Fruit fly (Drosophila melanogaster) whole organism, embryonic: ENCODE results near the gene Crtc.

Experiments
- Aef1 ChIP-seq: fragments of 200-800 bp; sonication (Bioruptor generic); IDR thresholded peaks from 3 replicates; pipeline ENCODE4 v1.3.6; 2022; ENCODE audit warnings: missing biosample characterization, missing genetic modification characterization
- BtbVII ChIP-seq: fragments of 200-800 bp; sonication (Bioruptor generic); optimal IDR thresholded peaks from 3 replicates; lab custom pipeline; 2017; ENCODE audit warnings: missing biosample characterization, mild to moderate bottlenecking, missing genetic modification characterization
- CG1024 ChIP-seq: fragments of 200-800 bp; sonication (Bioruptor generic); IDR thresholded peaks from 2 replicates; pipeline ENCODE4 v1.3.6; 2022; ENCODE audit warnings: missing biosample characterization, missing genetic modification characterization
- CG10366 ChIP-seq: fragments of 200-800 bp; sonication (Bioruptor generic); IDR thresholded peaks from 2 replicates; pipeline ENCODE4 v1.3.6; 2022; ENCODE audit warnings: missing biosample characterization, missing genetic modification characterization
- CG11085 ChIP-seq: fragments of 200-800 bp; sonication (Bioruptor generic); IDR thresholded peaks from 2 replicates; pipeline ENCODE4 v1.3.6; 2022; ENCODE audit warnings: missing biosample characterization, missing genetic modification characterization
- CG11398 ChIP-seq: fragments of 200-800 bp; sonication (Bioruptor generic); optimal IDR thresholded peaks from 2 replicates; lab custom pipeline; 2016; ENCODE audit warnings: missing biosample characterization, missing genetic modification characterization
- CG12071 ChIP-seq: fragments of 200-800 bp; sonication (Bioruptor generic); optimal IDR thresholded peaks from 3 replicates; lab custom pipeline; 2018; ENCODE audit warnings: missing biosample characterization, mild to moderate bottlenecking, missing genetic modification characterization
- CG1233 ChIP-seq: fragments of 200-800 bp; sonication (Bioruptor generic); optimal IDR thresholded peaks from 4 replicates; lab custom pipeline; 2018; ENCODE audit warnings: missing biosample characterization, mild to moderate bottlenecking, missing genetic modification characterization
- CG12391 ChIP-seq: fragments of 200-800 bp; sonication (Bioruptor generic); optimal IDR thresholded peaks from 3 replicates; lab custom pipeline; 2018; ENCODE audit warnings: missing biosample characterization, mild to moderate bottlenecking, missing genetic modification characterization, moderate library complexity
- CG15269 ChIP-seq: fragments of 200-800 bp; sonication (Bioruptor generic); optimal IDR thresholded peaks from 2 replicates; lab custom pipeline; 2018; ENCODE audit warnings: missing biosample characterization, mild to moderate bottlenecking, missing genetic modification characterization, moderate library complexity
- CG15479 ChIP-seq: fragments of 200-800 bp; sonication (Bioruptor generic); optimal IDR thresholded peaks from 3 replicates; lab custom pipeline; 2019; ENCODE audit warnings: missing biosample characterization, mild to moderate bottlenecking, missing genetic modification characterization, moderate library complexity
- CG15696 ChIP-seq: fragments of 200-800 bp; sonication (Bioruptor generic); optimal IDR thresholded peaks from 2 replicates; lab custom pipeline; 2019; ENCODE audit warnings: missing biosample characterization, mild to moderate bottlenecking, missing genetic modification characterization, moderate library complexity
- CG1603 ChIP-seq: fragments of 200-800 bp; sonication (Bioruptor generic); optimal IDR thresholded peaks from 2 replicates; lab custom pipeline; 2019; ENCODE audit warnings: missing biosample characterization, mild to moderate bottlenecking, missing genetic modification characterization, moderate library complexity
- CG17359 ChIP-seq: fragments of 200-800 bp; sonication (Bioruptor generic); optimal IDR thresholded peaks from 3 replicates; lab custom pipeline; 2018; ENCODE audit warnings: missing biosample characterization, mild to moderate bottlenecking, missing genetic modification characterization, moderate library complexity
- CG18476 ChIP-seq: fragments of 200-800 bp; sonication (Bioruptor generic); optimal IDR thresholded peaks from 2 replicates; lab custom pipeline; 2016; ENCODE audit warnings: missing biosample characterization, mild to moderate bottlenecking, missing genetic modification characterization
- CG2120 ChIP-seq: fragments of 200-800 bp; sonication (Bioruptor generic); optimal IDR thresholded peaks from 3 replicates; lab custom pipeline; 2016; ENCODE audit warnings: missing biosample characterization, missing genetic modification characterization
- CG30431 ChIP-seq: fragments of 200-800 bp; sonication (Bioruptor generic); optimal IDR thresholded peaks from 2 replicates; lab custom pipeline; 2017; ENCODE audit warnings: missing biosample characterization, missing genetic modification characterization
- CG34376 ChIP-seq: fragments of 200-800 bp; sonication (Bioruptor generic); optimal IDR thresholded peaks from 2 replicates; lab custom pipeline; 2018; ENCODE audit warnings: missing biosample characterization, mild to moderate bottlenecking, missing genetic modification characterization
- CG3995 ChIP-seq: fragments of 200-800 bp; sonication (Bioruptor generic); optimal IDR thresholded peaks from 3 replicates; lab custom pipeline; 2016; ENCODE audit warnings: missing biosample characterization, missing genetic modification characterization
- CG7271 ChIP-seq: fragments of 200-800 bp; sonication (Bioruptor generic); optimal IDR thresholded peaks from 2 replicates; lab custom pipeline; 2018; ENCODE audit warnings: missing biosample characterization, mild to moderate bottlenecking, missing genetic modification characterization, moderate library complexity
- CG8290 ChIP-seq, 3 experiments: fragments of 200-800 bp; sonication (Bioruptor generic); optimal IDR thresholded peaks; 2 replicates each; lab custom pipeline; 2016 to 2019; ENCODE audit warnings: missing biosample characterization in 3 of 3, missing genetic modification characterization in 3 of 3, mild to moderate bottlenecking in 2 of 3, moderate library complexity in 1 of 3
- CG8359 ChIP-seq: fragments of 200-800 bp; sonication (Bioruptor generic); optimal IDR thresholded peaks from 2 replicates; lab custom pipeline; 2017; ENCODE audit warnings: missing biosample characterization, mild to moderate bottlenecking, missing genetic modification characterization, borderline replicate concordance
- CG8765 ChIP-seq: fragments of 200-800 bp; sonication (Bioruptor generic); IDR thresholded peaks from 2 replicates; pipeline ENCODE4 v1.3.6; 2022; ENCODE audit warnings: missing biosample characterization, missing genetic modification characterization
- CHES-1-like ChIP-seq: fragments of 200-800 bp; sonication (Bioruptor generic); optimal IDR thresholded peaks from 2 replicates; lab custom pipeline; 2016; ENCODE audit warnings: missing biosample characterization, missing genetic modification characterization
- D ChIP-seq, 2 experiments: fragments of 200-800 bp in 1 of 2; fragments of >200 bp in 1 of 2; sonication (Bioruptor generic) in 1 of 2; optimal IDR thresholded peaks; 2 replicates in 1 of 2; 3 replicates in 1 of 2; lab custom pipeline; 2017; ENCODE audit warnings: mild to moderate bottlenecking in 1 of 2, missing biosample characterization in 1 of 2, missing genetic modification characterization in 1 of 2, missing genetic modification reagents in 1 of 2
- GATAe ChIP-seq: fragments of 200-800 bp; sonication (Bioruptor generic); conservative IDR thresholded peaks from 2 replicates; pipeline ENCODE4 v1.3.6; 2022; ENCODE audit warnings: missing biosample characterization, missing genetic modification characterization
- HLH3B ChIP-seq: fragments of 200-800 bp; sonication (Bioruptor generic); IDR thresholded peaks from 2 replicates; pipeline ENCODE4 v1.3.6; 2022; ENCODE audit warnings: missing biosample characterization, missing genetic modification characterization
- Hand ChIP-seq: fragments of 200-800 bp; sonication (Bioruptor generic); optimal IDR thresholded peaks from 2 replicates; lab custom pipeline; 2017; ENCODE audit warnings: mild to moderate bottlenecking, missing biosample characterization, missing genetic modification reagents, missing genetic modification characterization
- Hr51 ChIP-seq, 2 experiments: fragments of 200-800 bp; sonication (Bioruptor generic); optimal IDR thresholded peaks; 2 replicates in 1 of 2; 3 replicates in 1 of 2; lab custom pipeline; 2016 to 2018; ENCODE audit warnings: missing biosample characterization in 2 of 2, missing genetic modification characterization in 2 of 2, mild to moderate bottlenecking in 1 of 2, moderate library complexity in 1 of 2
- Mrtf ChIP-seq: fragments of 200-800 bp; sonication (Bioruptor generic); IDR thresholded peaks from 3 replicates; pipeline ENCODE4 v1.3.6; 2022; ENCODE audit warnings: missing biosample characterization, missing genetic modification characterization
- Xbp1 ChIP-seq: fragments of 200-800 bp; sonication (Bioruptor generic); optimal IDR thresholded peaks from 3 replicates; lab custom pipeline; 2016; ENCODE audit warnings: missing biosample characterization, mild to moderate bottlenecking, missing genetic modification characterization
- Xrp1 ChIP-seq: fragments of 200-800 bp; sonication (Bioruptor generic); IDR thresholded peaks from 2 replicates; pipeline ENCODE4 v1.3.6; 2022; ENCODE audit warnings: missing biosample characterization, missing genetic modification characterization
- bab2 ChIP-seq: fragments of 200-800 bp; sonication (Bioruptor generic); optimal IDR thresholded peaks from 2 replicates; lab custom pipeline; 2016; ENCODE audit warnings: missing biosample characterization, missing genetic modification characterization
- bowl ChIP-seq: fragments of 200-800 bp; sonication (Bioruptor generic); IDR thresholded peaks from 2 replicates; pipeline ENCODE4 v1.3.6; 2022; ENCODE audit warnings: missing biosample characterization, missing genetic modification characterization
- dimm ChIP-seq: fragments of 200-800 bp; sonication (Bioruptor generic); IDR thresholded peaks from 2 replicates; pipeline ENCODE4 v1.3.6; 2022; ENCODE audit warnings: missing biosample characterization, missing genetic modification characterization
- gro ChIP-seq: fragments of 200-800 bp; sonication (Bioruptor generic); optimal IDR thresholded peaks from 2 replicates; lab custom pipeline; 2016; ENCODE audit warnings: missing biosample characterization, missing genetic modification characterization
- ham ChIP-seq: fragments of 200-800 bp; sonication (Bioruptor generic); IDR thresholded peaks from 2 replicates; pipeline ENCODE4 v1.3.6; 2022; ENCODE audit warnings: missing biosample characterization, missing genetic modification characterization
- jigr1 ChIP-seq: fragments of 200-800 bp; sonication (Bioruptor generic); IDR thresholded peaks from 3 replicates; pipeline ENCODE4 v1.3.6; 2022; ENCODE audit warnings: missing biosample characterization, missing genetic modification characterization
- nerfin-1 ChIP-seq: fragments of 200-800 bp; sonication (Bioruptor generic); optimal IDR thresholded peaks from 3 replicates; lab custom pipeline; 2019; ENCODE audit warnings: missing biosample characterization, mild to moderate bottlenecking, missing genetic modification characterization, moderate library complexity
- pb ChIP-seq: fragments of 200-800 bp; sonication (Bioruptor generic); optimal IDR thresholded peaks from 3 replicates; lab custom pipeline; 2016; ENCODE audit warnings: missing biosample characterization, missing genetic modification characterization
- sim ChIP-seq: fragments of 200-800 bp; sonication (Bioruptor generic); IDR thresholded peaks from 2 replicates; pipeline ENCODE4 v1.3.6; 2022; ENCODE audit warnings: missing biosample characterization, missing genetic modification characterization
- tin ChIP-seq: fragments of 200-800 bp; sonication (Bioruptor generic); optimal IDR thresholded peaks from 3 replicates; lab custom pipeline; 2016; ENCODE audit warnings: missing biosample characterization, missing genetic modification characterization
- vnd ChIP-seq: fragments of 200-800 bp; sonication (Bioruptor generic); IDR thresholded peaks from 3 replicates; pipeline ENCODE4 v1.3.6; 2022; ENCODE audit warnings: missing biosample characterization, missing genetic modification characterization; ENCODE audit not compliant: partially characterized antibody
- zf30C ChIP-seq: fragments of 200-800 bp; sonication (Bioruptor generic); optimal IDR thresholded peaks from 3 replicates; lab custom pipeline; 2018; ENCODE audit warnings: missing biosample characterization, mild to moderate bottlenecking, missing genetic modification characterization

Gene Crtc

DNA sequence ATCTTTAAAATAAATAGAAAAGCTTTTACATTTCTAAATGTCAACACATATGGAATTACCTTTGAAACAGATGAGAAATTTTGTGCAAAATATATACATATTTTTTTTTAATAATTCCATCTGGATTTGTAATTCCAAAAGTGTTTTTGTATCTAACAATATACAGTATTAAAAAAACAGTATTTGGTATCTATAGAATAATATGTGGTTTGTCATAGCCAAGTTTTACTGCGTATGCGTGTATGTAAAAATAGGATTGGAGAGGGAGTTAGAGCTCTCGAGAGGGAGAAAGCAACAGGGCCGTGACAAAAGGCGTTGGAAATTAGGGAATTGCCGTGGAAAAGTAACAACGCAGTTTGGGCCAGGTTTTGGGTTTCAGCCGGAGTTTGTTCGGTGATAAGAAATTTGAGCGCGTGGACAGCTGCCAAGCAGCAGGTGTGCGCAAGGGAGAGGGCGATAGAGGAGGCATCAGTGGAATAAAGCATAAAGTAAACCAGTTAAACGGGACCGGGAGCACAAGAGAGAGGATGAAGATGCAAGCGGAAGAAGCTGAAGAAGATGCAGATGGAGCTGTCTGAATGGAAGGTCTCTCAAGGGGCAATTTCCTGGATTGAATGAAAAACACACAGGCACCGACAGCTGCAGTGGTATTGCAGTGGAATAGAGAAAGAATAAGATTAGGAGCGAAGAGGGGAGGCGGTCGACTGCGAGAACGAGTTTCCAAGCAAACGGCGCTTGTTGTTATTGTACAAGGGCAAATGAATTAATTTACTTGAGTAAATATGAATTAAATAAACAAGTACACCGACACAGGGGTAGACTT is 15.9 kb downstream of the Crtc start (continued):
- TF ChIP-seq CG1024 (peak; percentile 77), CG11085 (0 out of 2 replicates have a peak, but pooled peaks have one; percentile 25), CG1233 (GFP tag; lab: Kevin White, UChicago) (peak; percentile 2), gro (GFP tag; lab: Kevin White, UChicago) (no peak), CG8359 (GFP tag; lab: Kevin White, UChicago) (no peak), dimm (GFP tag; lab: Robert Waterston, UW) (no peak), CG12071 (GFP tag; lab: Kevin White, UChicago) (peak; percentile 37), CG8290 (GFP tag; optimal IDR thresholded peaks at IDR 0.05; lab: Kevin White, UChicago) (peak; percentile 7), CG8290 (tag; optimal IDR thresholded peaks at IDR 0.05; lab: Kevin White, UChicago) (peak in 1 of 2 experiments; percentile 17), tin (GFP tag; lab: Kevin White, UChicago) (peak; percentile 43), CG1603 (peak; percentile 60), CG34376 (GFP tag; lab: Kevin White, UChicago) (peak; percentile 53), CG17359 (tag; lab: Kevin White, UChicago) (peak; percentile 47), Xrp1 (GFP tag; lab: Robert Waterston, UW) (peak; percentile 86)
- TF ChIP-seq, all 482 proteins: peak for 195

DNA sequence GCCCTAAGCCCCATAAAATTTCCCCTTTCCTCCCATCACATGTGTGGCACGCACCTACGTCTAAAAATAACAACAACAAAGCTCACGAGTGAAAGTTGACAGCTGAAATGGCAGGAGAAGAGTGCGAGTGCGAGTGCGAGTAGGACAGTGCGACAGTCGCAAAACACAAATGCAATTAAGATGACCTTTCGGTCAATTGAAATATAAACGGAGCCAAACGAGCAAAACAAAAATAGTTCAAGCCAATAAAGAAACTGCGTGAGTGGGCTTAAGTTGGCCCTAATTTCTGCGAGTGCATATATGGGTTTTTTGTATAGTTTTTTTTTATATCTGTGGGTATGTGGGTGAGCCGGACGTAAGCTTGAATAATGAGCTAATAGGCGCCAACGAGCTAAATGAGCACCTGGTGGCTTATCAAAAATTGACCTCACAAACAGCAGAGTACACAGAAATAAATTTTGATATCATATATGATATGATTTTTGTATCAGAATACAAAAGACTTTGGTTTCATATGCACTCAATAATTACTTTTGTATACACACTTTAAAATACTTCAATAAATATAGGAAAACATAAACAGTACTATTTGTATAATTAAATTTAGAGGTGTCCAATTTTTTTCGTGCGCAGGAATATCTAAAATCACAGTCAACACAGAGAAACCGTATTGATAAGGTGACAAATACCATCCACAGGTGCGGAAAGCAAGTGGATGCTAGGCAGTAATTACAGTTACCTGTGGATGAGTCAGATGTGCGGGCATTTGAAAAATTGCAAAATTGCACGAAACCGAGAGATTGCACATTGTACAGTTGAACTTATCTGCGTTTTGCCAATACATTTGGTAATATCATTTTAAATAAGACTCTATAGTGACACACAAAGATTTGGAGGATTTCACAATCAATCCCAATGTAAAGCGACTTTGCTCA is 17.1 kb downstream of the Crtc start:
- TF ChIP-seq GATAe: no peak
- no peak for TF ChIP-seq Aef1 (GFP tag; lab: Robert Waterston, UW)
- TF ChIP-seq bab2 (GFP tag; lab: Kevin White, UChicago): no peak
- TF ChIP-seq Mrtf (GFP tag; lab: Robert Waterston, UW): no peak
- TF ChIP-seq CG8765 (GFP tag; lab: Robert Waterston, UW): no peak
- TF ChIP-seq ham: no peak
- 0 out of 2 replicates have a peak, but pooled peaks have one; percentile 6 for TF ChIP-seq HLH3B (GFP tag; lab: Robert Waterston, UW)
- peak; percentile 41 for TF ChIP-seq CG3995 (GFP tag; lab: Kevin White, UChicago)
- peak; percentile 53 for TF ChIP-seq CG15269
- TF ChIP-seq CG2120 (GFP tag; lab: Kevin White, UChicago): peak; percentile 39
- TF ChIP-seq Hand (GFP tag; lab: Kevin White, UChicago): no peak
- TF ChIP-seq CG12391 (tag; lab: Kevin White, UChicago): peak; percentile 37
- no peak for TF ChIP-seq CG15696 (tag; lab: Kevin White, UChicago)
- peak in 1 of 2 experiments; percentile 52 for TF ChIP-seq Hr51 (GFP tag; optimal IDR thresholded peaks at IDR 0.05; lab: Kevin White, UChicago)
- TF ChIP-seq D (optimal IDR thresholded peaks at IDR 0.05; lab: Kevin White, UChicago): no peak
- no peak for TF ChIP-seq D (GFP tag; optimal IDR thresholded peaks at IDR 0.05; lab: Kevin White, UChicago)
- peak; percentile 16 for TF ChIP-seq Xbp1
- peak; percentile 26 for TF ChIP-seq CG10366 (GFP tag; lab: Robert Waterston, UW)
- TF ChIP-seq CG7271 (tag; lab: Kevin White, UChicago): no peak
- no peak for TF ChIP-seq bowl
- peak; percentile 32 for TF ChIP-seq zf30C (GFP tag; lab: Kevin White, UChicago)
- peak; percentile 31 for TF ChIP-seq CG15479 (GFP tag; lab: Kevin White, UChicago)
- TF ChIP-seq CG18476: peak; percentile 3
- TF ChIP-seq jigr1 (GFP tag; lab: Robert Waterston, UW): no peak
- TF ChIP-seq sim (GFP tag; lab: Robert Waterston, UW): 0 out of 2 replicates have a peak, but pooled peaks have one; percentile 13
- TF ChIP-seq nerfin-1 (tag; lab: Kevin White, UChicago): no peak
- TF ChIP-seq CHES-1-like: no peak
- TF ChIP-seq CG30431 (GFP tag; lab: Kevin White, UChicago): no peak
- TF ChIP-seq pb (GFP tag; lab: Kevin White, UChicago): no peak
- TF ChIP-seq CG11398 (GFP tag; lab: Kevin White, UChicago): no peak
- no peak for TF ChIP-seq BtbVII (GFP tag; lab: Kevin White, UChicago)
- TF ChIP-seq vnd (GFP tag; lab: Robert Waterston, UW): no peak
